Worm (Caenorhabditis elegans): ENCODE results near the gene fbxb-77.

ce11 chrIV:4723687-4724086, 32.3 kb downstream of the fbxb-77 start:
- no peak for TF ChIP-seq skn-1 (tag; optimal IDR thresholded peaks at IDR 0.05)
- TF ChIP-seq nhr-11 (tag; optimal IDR thresholded peaks at IDR 0.05): no peak
- TF ChIP-seq egl-27 (tag; optimal IDR thresholded peaks at IDR 0.05): no peak
- TF ChIP-seq nhr-237 (tag; optimal IDR thresholded peaks at IDR 0.05): no peak
- no peak for TF ChIP-seq R02D3.7 (tag; optimal IDR thresholded peaks at IDR 0.05)
- no peak for TF ChIP-seq zag-1 (tag; optimal IDR thresholded peaks at IDR 0.05)
- no peak for TF ChIP-seq ztf-4 (tag; optimal IDR thresholded peaks at IDR 0.05)
